Worm (Caenorhabditis elegans) whole organism, midembryonic: ENCODE results near the gene srh-211.

Experiments
- flt-1 ChIP-seq: fragments of 200-800 bp; sonication (Bioruptor generic); IDR thresholded peaks from 2 replicates; pipeline ENCODE4 v1.3.6; 2022; ENCODE audit warnings: missing genetic modification characterization, missing compliant biosample characterization
- ztf-23 ChIP-seq: fragments of 200-800 bp; sonication (Bioruptor generic); IDR thresholded peaks from 2 replicates; pipeline ENCODE4 v1.3.6; 2022; ENCODE audit warnings: missing genetic modification reagents, missing genetic modification characterization, missing compliant biosample characterization

- no peak for TF ChIP-seq flt-1 (GFP tag; lab: Robert Waterston, UW)
- TF ChIP-seq ztf-23 (GFP tag; lab: Robert Waterston, UW): no peak
Observed at ce11 chrV:4080546-4080945, 637 bp downstream of the srh-211 start.
